Fruit fly (Drosophila melanogaster) whole organism: Measurements from ENCODE around the gene nrv2.

ENCODE experiments used
- CG8478 ChIP-seq: fragments of >200 bp; optimal IDR thresholded peaks from 2 replicates; lab custom pipeline; 2018; ENCODE audit warnings: inconsistent platforms
- Dll ChIP-seq: fragments of >200 bp; optimal IDR thresholded peaks from 2 replicates; lab custom pipeline; 2017
- EcR ChIP-seq, 2 experiments: fragments of >200 bp; optimal IDR thresholded peaks; 2 replicates each; lab custom pipeline; 2017; ENCODE audit warnings: missing biosample characterization in 2 of 2, missing genetic modification characterization in 2 of 2, missing genetic modification reagents in 2 of 2
- pan ChIP-seq: fragments of >200 bp; optimal IDR thresholded peaks from 2 replicates; lab custom pipeline; 2017
- psq ChIP-seq: fragments of >200 bp; optimal IDR thresholded peaks from 2 replicates; lab custom pipeline; 2017
- usp ChIP-seq: fragments of >200 bp; optimal IDR thresholded peaks from 2 replicates; lab custom pipeline; 2017; ENCODE audit warnings: missing biosample characterization, missing genetic modification characterization, mixed read lengths

nrv2 gene

DNA sequence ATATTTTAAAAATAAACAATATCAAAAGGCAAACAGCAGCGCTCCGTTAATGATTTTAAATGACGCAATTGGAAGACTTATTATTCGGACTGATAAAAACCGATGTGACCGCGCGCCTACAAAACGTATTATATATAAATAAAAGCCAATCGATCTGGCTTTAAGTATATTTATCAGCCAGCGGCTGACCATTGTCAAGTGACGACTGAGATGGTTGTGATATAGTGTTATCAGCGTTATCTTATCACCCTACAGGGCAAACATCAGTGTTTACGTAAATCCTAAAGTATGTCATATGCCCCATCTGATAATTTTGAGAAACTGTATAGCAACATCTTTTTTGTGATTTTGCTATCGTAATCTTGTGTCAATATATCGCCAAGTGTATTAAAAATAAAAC lies 9.3 kb downstream of the nrv2 start:
- TF ChIP-seq Dll (lab: Kevin White, UChicago), result no peak
- TF ChIP-seq pan, result no peak
- no peak for TF ChIP-seq CG8478 (lab: Kevin White, UChicago)
- no peak for TF ChIP-seq EcR (GFP tag; optimal IDR thresholded peaks at IDR 0.05; lab: Kevin White, UChicago)
- no peak for TF ChIP-seq usp (GFP tag; lab: Kevin White, UChicago)
- TF ChIP-seq psq (lab: Kevin White, UChicago), result no peak

DNA sequence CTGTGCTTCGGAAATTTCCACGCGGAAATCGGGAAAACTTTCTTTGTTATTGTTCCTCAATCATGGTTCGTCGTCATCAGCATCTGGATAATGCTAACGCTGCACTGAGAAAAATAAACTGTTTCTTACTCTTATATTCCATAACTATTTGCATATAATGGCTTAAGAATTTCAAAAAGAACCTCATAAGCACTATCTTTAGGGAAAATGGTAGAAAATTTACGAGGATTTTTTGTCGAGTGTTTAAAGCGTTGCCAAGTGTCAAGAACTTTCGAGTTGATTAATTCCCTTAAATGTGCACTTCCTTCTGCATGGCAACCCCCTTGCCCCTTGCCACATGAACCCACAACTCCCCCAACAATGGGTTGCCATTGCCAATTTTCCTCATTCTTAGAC lies 10.7 kb downstream of the nrv2 start:
- TF ChIP-seq Dll (lab: Kevin White, UChicago) (no peak), pan (no peak)

DNA sequence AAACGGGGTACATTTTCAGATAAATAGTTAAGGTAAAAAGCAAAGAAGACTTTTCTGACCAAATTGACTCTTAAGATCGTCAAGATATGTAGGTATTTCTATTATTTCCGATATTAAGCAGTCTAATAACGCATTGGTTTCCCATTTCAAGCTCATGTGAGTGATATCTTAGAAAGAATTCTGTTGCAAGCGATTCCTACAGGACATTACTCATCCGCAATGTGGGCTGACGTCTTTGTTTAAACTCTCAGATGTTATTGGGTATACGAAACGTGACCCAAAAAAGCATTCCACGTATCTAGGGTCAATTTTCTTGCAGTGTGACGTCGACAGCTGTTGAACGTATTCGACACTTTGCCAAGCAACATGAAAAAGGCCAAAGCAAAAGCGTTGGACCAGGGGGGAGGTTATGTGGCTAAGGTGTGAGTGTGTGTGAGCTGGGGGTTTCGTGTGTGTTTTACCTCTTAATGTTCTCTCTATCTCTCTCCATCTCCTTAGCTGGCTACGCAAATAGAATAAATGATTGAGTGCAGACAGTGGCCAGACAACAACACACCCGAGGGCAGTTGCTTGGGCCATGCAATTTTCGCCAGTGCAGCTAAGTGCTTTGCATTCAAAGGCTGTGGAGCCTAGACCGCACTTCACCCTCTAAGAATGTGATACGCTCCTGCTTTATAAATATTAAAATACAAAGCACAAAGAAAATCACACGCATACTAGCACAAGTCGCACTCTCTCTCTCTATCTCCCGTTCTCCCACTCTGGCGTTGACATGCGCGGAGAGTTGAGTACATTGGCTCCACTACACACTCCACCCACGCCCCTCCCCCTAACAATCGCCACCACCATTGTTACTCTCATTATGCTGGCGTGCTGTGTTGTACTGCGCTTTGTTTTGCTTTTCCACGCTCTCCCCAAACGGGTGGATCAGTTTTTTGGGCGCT lies 11.4 kb downstream of the nrv2 start:
- peak; percentile 76 to 79 for TF ChIP-seq EcR (GFP tag; optimal IDR thresholded peaks at IDR 0.05; lab: Kevin White, UChicago)
- TF ChIP-seq Dll (lab: Kevin White, UChicago), result peak; percentile 91
- no peak for TF ChIP-seq psq (lab: Kevin White, UChicago)
- no peak for TF ChIP-seq usp (GFP tag; lab: Kevin White, UChicago)
- TF ChIP-seq pan, result no peak
- peak; percentile 36 for TF ChIP-seq CG8478 (lab: Kevin White, UChicago)

DNA sequence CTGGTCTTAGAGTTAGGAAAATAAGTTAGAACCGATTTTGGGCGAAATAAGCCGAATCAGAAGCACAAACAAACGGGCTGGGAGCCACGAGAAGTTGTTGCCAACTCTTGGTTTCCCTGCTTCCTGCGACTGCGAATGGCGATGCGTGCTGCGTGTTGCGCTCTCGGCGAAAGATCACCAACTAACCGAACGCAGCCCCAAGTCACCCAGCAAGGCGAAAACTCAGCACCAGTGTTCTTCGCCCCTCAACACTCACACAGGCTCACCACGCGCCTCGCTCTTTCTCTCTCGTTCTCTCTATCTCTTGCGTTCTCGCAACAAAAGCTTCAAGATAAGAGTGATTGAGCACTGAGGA lies 12.0 kb downstream of the nrv2 start, which contains the start of gene nrv1:
Gene nrv1, minus strand, starts transcription at position 188 of the 355 bp plus-strand sequence.
- peak; percentile 91 for TF ChIP-seq Dll (lab: Kevin White, UChicago)
- no peak for TF ChIP-seq usp (GFP tag; lab: Kevin White, UChicago)

DNA sequence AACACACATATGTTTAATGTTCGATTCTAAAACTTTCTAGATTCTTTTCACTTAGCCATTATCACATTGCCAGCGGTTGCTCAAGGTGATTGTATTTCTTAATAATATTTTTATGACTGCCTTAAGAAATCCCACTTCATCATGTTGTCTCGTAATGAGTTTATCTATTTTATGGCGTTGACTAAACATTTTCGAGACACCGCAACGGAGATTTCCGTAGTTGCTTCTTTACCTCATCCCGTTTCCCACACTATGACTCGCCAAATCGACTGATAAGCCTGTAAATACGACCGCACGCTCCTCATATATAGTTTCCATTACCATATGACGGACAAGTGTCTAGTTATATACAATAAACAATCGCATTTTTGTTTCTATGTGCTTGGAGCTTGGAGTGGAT lies 13.1 kb downstream of the nrv2 start:
- TF ChIP-seq usp (GFP tag; lab: Kevin White, UChicago), result no peak
- TF ChIP-seq pan, result no peak

DNA sequence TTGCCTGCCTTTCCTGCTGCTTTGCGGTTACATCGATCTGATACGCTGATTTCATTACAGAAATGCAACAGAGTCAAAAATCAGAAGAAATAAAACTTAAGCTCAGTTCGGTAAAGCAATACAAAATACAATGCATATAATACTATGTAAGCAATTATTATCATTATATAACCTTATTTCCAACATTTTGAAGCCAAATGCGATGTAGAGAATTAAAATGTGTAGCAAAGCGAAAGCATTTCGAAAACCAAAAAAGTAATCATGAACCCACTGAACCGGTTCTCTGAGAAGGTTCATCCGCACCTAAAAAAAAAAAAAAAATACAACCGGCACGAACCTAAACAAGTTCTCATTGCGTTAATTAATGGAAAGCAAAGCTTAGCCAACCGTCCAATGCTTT lies 14.4 kb downstream of the nrv2 start:
- TF ChIP-seq EcR (GFP tag; optimal IDR thresholded peaks at IDR 0.05; lab: Kevin White, UChicago) (no peak), pan (no peak), usp (GFP tag; lab: Kevin White, UChicago) (no peak), CG8478 (lab: Kevin White, UChicago) (no peak), Dll (lab: Kevin White, UChicago) (no peak), psq (lab: Kevin White, UChicago) (no peak)

DNA sequence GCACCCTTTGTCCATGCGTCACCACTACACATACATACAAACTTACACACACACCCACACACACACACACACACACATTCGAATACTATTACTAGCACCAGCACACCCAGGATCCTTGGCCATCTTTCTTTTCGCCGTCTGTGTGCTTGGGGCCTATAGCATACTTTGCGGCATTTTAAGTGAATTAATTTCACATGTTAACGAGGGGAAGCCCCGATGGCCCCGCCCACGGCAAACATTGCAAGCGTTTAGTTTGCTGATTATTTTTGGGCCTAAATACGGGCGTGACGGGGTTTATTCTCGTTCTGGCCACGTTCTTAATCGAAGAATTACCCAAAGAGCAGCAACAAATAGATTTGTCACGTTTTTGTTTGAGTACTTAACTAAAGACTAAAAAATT lies 15.3 kb downstream of the nrv2 start:
- TF ChIP-seq usp (GFP tag; lab: Kevin White, UChicago) (no peak), psq (lab: Kevin White, UChicago) (no peak), Dll (lab: Kevin White, UChicago) (no peak)

DNA sequence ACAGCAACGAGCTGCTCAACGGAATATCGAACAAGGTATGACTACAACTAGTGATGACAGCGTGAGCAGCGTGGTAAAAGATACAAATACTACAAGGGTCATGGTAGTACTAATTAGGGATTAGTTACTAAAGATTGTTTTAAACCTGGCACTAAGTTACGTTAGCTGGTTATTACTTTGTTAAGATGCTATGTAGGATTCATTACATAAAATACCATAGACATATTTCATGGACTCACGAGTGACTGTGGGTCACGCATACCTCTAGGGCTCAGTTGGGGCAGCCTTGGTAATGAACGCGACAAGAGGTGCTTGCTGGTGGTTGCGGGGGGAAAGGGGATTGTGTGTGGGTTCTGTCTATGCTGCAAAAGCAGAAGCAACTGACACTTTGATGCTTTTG lies 23.8 kb downstream of the nrv2 start:
- TF ChIP-seq pan, result no peak
- no peak for TF ChIP-seq psq (lab: Kevin White, UChicago)
- no peak for TF ChIP-seq usp (GFP tag; lab: Kevin White, UChicago)
- no peak for TF ChIP-seq EcR (GFP tag; optimal IDR thresholded peaks at IDR 0.05; lab: Kevin White, UChicago)
- TF ChIP-seq CG8478 (lab: Kevin White, UChicago), result no peak
- no peak for TF ChIP-seq Dll (lab: Kevin White, UChicago)

DNA sequence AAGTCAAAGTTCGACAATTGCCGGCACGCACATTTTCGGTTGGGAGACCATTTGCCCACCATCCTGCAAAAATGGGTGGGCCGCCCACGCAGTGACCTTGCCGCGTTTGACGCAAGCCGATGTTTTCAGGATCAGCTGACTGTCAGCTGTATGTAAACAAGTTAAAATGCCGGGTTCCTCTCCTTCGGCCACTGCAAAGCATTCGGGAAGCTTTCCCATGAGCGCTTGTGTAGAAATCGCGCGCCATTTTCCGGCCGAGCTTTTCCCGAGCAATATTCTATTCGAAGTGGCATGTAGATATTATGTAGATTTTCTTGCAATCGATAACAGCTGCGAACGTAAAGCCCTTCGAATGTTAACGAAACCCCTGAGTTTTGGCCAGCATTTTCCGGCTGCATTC lies 25.0 kb downstream of the nrv2 start, which contains the start of gene CG17378:
Gene CG17378, plus strand, starts transcription at position 397 of the 400 bp plus-strand sequence.
- TF ChIP-seq psq (lab: Kevin White, UChicago) (no peak), EcR (GFP tag; optimal IDR thresholded peaks at IDR 0.05; lab: Kevin White, UChicago) (no peak), usp (GFP tag; lab: Kevin White, UChicago) (no peak), pan (no peak), CG8478 (lab: Kevin White, UChicago) (no peak), Dll (lab: Kevin White, UChicago) (no peak)

DNA sequence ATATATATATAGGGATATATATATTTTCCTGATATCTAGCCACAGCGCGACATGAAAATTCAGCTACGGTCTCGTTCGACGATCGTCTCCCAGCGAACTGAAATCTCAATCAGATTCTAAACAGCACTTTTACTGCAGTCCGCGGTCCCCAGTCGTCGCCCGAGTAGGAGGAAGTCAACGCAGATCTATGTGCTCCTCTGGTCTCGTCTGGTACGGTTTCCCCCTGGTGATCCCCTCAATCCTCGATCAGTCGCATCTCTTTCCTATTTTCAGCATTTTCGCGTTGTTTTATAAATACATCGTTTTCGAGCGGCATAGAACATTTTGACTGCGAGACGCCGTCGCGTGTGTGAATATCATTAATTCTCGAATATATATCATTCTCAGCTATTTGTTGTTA lies 26.0 kb downstream of the nrv2 start, which contains the start of gene LUBEL:
Gene LUBEL, minus strand, starts transcription at position 101 of the 400 bp plus-strand sequence.
- TF ChIP-seq EcR (GFP tag; optimal IDR thresholded peaks at IDR 0.05; lab: Kevin White, UChicago) (no peak), usp (GFP tag; lab: Kevin White, UChicago) (no peak), pan (no peak), CG8478 (lab: Kevin White, UChicago) (no peak), Dll (lab: Kevin White, UChicago) (no peak), psq (lab: Kevin White, UChicago) (no peak)

DNA sequence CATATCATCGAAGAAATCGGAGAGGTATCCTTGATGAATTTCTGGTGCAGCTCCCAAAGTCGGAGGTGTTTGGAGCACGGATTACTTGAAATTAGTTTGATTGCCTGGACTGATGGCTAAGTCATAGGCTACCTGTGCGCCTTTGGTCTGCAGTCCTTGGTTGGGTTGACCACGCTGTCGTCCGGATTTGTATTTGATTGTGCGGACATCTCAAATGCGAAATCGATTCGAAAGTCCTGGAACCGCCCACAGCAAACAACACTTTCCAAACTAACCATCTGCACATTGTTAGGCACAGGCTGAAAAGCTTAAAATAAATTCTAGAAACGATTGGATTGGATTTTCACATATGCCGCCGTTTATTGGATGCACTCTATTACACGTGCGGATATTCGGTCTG lies 39.1 kb downstream of the nrv2 start, which contains the start of gene CG11322:
Gene CG11322, minus strand, starts transcription at position 101 of the 400 bp plus-strand sequence.
- TF ChIP-seq CG8478 (lab: Kevin White, UChicago), result no peak
- no peak for TF ChIP-seq EcR (GFP tag; optimal IDR thresholded peaks at IDR 0.05; lab: Kevin White, UChicago)
- no peak for TF ChIP-seq usp (GFP tag; lab: Kevin White, UChicago)
- TF ChIP-seq psq (lab: Kevin White, UChicago), result no peak
- no peak for TF ChIP-seq pan
- no peak for TF ChIP-seq Dll (lab: Kevin White, UChicago)

DNA sequence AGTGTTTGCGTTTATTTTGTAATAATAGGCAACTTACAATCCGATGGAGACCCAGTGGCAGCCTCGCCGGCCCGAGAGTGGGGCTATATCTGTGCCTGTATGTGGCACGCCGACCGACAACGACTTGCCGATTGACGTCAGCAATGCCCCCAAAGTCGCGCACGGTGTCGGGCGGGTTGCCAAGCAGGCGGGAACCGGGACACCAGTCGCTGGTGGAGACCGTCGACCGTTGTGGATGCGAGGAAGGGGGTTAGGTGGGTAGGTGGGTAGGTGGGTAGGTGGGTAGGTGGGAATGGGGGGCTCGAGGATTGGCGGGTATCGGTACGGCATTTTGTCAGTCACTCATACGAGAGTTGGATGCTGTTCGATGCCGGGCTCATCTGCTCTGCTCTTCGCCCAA lies 47.6 kb downstream of the nrv2 start:
- TF ChIP-seq psq (lab: Kevin White, UChicago) (no peak), Dll (lab: Kevin White, UChicago) (no peak), EcR (GFP tag; optimal IDR thresholded peaks at IDR 0.05; lab: Kevin White, UChicago) (no peak), pan (no peak), usp (GFP tag; lab: Kevin White, UChicago) (no peak), CG8478 (lab: Kevin White, UChicago) (no peak)
